Fruit fly (Drosophila melanogaster) whole organism, embryonic: Measurements from ENCODE around the gene CG2187.

ENCODE experiments used
- B-H1 ChIP-seq: fragments of 200-800 bp; sonication (Bioruptor generic); IDR thresholded peaks from 3 replicates; pipeline ENCODE4 v1.3.6; 2022; ENCODE audit warnings: missing biosample characterization, missing genetic modification characterization
- BEAF-32 ChIP-seq: fragments of 200-800 bp; sonication (Bioruptor generic); optimal IDR thresholded peaks from 3 replicates; lab custom pipeline; 2017; ENCODE audit warnings: missing biosample characterization, missing genetic modification characterization, mild to moderate bottlenecking, moderate library complexity, missing genetic modification reagents
- Bgb ChIP-seq: fragments of 200-800 bp; sonication (Bioruptor generic); IDR thresholded peaks from 2 replicates; pipeline ENCODE4 v1.3.6; 2022; ENCODE audit warnings: missing biosample characterization, missing genetic modification characterization; ENCODE audit not compliant: partially characterized antibody
- CG10267 ChIP-seq: fragments of 200-800 bp; sonication (Bioruptor generic); optimal IDR thresholded peaks from 2 replicates; lab custom pipeline; 2018; ENCODE audit warnings: missing biosample characterization, mild to moderate bottlenecking, missing genetic modification characterization, moderate library complexity
- CG10321 ChIP-seq: fragments of 200-800 bp; sonication (Bioruptor generic); IDR thresholded peaks from 2 replicates; pipeline ENCODE4 v1.3.6; 2022; ENCODE audit warnings: missing biosample characterization, missing genetic modification characterization
- CG10366 ChIP-seq: fragments of 200-800 bp; sonication (Bioruptor generic); IDR thresholded peaks from 2 replicates; pipeline ENCODE4 v1.3.6; 2022; ENCODE audit warnings: missing biosample characterization, missing genetic modification characterization
- CG10431 ChIP-seq: fragments of 200-800 bp; sonication (Bioruptor generic); optimal IDR thresholded peaks from 3 replicates; lab custom pipeline; 2018; ENCODE audit warnings: missing biosample characterization, mild to moderate bottlenecking, missing genetic modification characterization
- CG14860 ChIP-seq: fragments of 200-800 bp; sonication (Bioruptor generic); IDR thresholded peaks from 3 replicates; pipeline ENCODE4 v1.3.6; 2022; ENCODE audit warnings: missing biosample characterization, missing genetic modification characterization; ENCODE audit not compliant: partially characterized antibody
- CG1603 ChIP-seq: fragments of 200-800 bp; sonication (Bioruptor generic); optimal IDR thresholded peaks from 2 replicates; lab custom pipeline; 2019; ENCODE audit warnings: missing biosample characterization, mild to moderate bottlenecking, missing genetic modification characterization, moderate library complexity
- CG16813 ChIP-seq: fragments of 200-800 bp; sonication (Bioruptor generic); IDR thresholded peaks from 3 replicates; pipeline ENCODE4 v1.3.6; 2022; ENCODE audit warnings: missing biosample characterization, missing genetic modification characterization; ENCODE audit not compliant: partially characterized antibody
- CG17802 ChIP-seq: fragments of 200-800 bp; sonication (Bioruptor generic); optimal IDR thresholded peaks from 2 replicates; lab custom pipeline; 2018; ENCODE audit warnings: missing biosample characterization, mild to moderate bottlenecking, missing genetic modification characterization, moderate library complexity
- CG2116 ChIP-seq: fragments of 200-800 bp; sonication (Bioruptor generic); optimal IDR thresholded peaks from 3 replicates; lab custom pipeline; 2018; ENCODE audit warnings: missing biosample characterization, mild to moderate bottlenecking, missing genetic modification characterization
- CG30020 ChIP-seq: fragments of 200-800 bp; optimal IDR thresholded peaks from 2 replicates; lab custom pipeline; 2019; ENCODE audit warnings: missing biosample characterization, mild to moderate bottlenecking, missing genetic modification characterization, moderate library complexity
- CG30431 ChIP-seq: fragments of 200-800 bp; sonication (Bioruptor generic); optimal IDR thresholded peaks from 2 replicates; lab custom pipeline; 2017; ENCODE audit warnings: missing biosample characterization, missing genetic modification characterization
- CG32767 ChIP-seq: fragments of 200-800 bp; sonication (Bioruptor generic); IDR thresholded peaks from 2 replicates; pipeline ENCODE4 v1.3.6; 2022; ENCODE audit warnings: missing biosample characterization, missing genetic modification characterization
- CG42726 ChIP-seq: fragments of 200-800 bp; sonication (Bioruptor generic); IDR thresholded peaks from 2 replicates; pipeline ENCODE4 v1.3.6; 2022; ENCODE audit warnings: missing biosample characterization, missing genetic modification characterization; ENCODE audit not compliant: partially characterized antibody
- CG5180 ChIP-seq: fragments of 200-800 bp; sonication (Bioruptor generic); optimal IDR thresholded peaks from 3 replicates; lab custom pipeline; 2017; ENCODE audit warnings: missing biosample characterization, missing genetic modification characterization, mild to moderate bottlenecking, moderate library complexity, missing genetic modification reagents
- CG8924 ChIP-seq: fragments of 200-800 bp; optimal IDR thresholded peaks from 3 replicates; lab custom pipeline; 2019; ENCODE audit warnings: missing biosample characterization, mild to moderate bottlenecking, missing genetic modification characterization, moderate library complexity
- CHES-1-like ChIP-seq: fragments of 200-800 bp; sonication (Bioruptor generic); optimal IDR thresholded peaks from 2 replicates; lab custom pipeline; 2016; ENCODE audit warnings: missing biosample characterization, missing genetic modification characterization
- Dip3 ChIP-seq: fragments of 200-800 bp; sonication (Bioruptor generic); optimal IDR thresholded peaks from 3 replicates; lab custom pipeline; 2016; ENCODE audit warnings: missing biosample characterization, missing genetic modification characterization
- Dll ChIP-seq: fragments of 200-800 bp; sonication (Bioruptor generic); IDR thresholded peaks from 4 replicates; pipeline ENCODE4 v1.3.6; 2022; ENCODE audit warnings: missing biosample characterization, missing genetic modification characterization; ENCODE audit not compliant: partially characterized antibody
- Dp ChIP-seq: fragments of 200-800 bp; sonication (Bioruptor generic); optimal IDR thresholded peaks from 2 replicates; lab custom pipeline; 2018; ENCODE audit warnings: missing biosample characterization, mild to moderate bottlenecking, missing genetic modification characterization, moderate library complexity
- E2f2 ChIP-seq: fragments of 200-800 bp; sonication (Bioruptor generic); IDR thresholded peaks from 2 replicates; pipeline ENCODE4 v1.3.6; 2022; ENCODE audit warnings: missing biosample characterization, missing genetic modification characterization
- Ets97D ChIP-seq: fragments of 200-800 bp; sonication (Bioruptor generic); optimal IDR thresholded peaks from 3 replicates; lab custom pipeline; 2016; ENCODE audit warnings: missing biosample characterization, missing genetic modification characterization
- HHEX ChIP-seq: fragments of 200-800 bp; sonication (Bioruptor generic); optimal IDR thresholded peaks from 3 replicates; lab custom pipeline; 2017; ENCODE audit warnings: missing biosample characterization, mild to moderate bottlenecking, missing genetic modification characterization, missing genetic modification reagents
- Max ChIP-seq: fragments of 200-800 bp; sonication (Bioruptor generic); optimal IDR thresholded peaks from 2 replicates; lab custom pipeline; 2016; ENCODE audit warnings: missing biosample characterization, mild to moderate bottlenecking, missing genetic modification characterization
- Med ChIP-seq: fragments of 200-800 bp; sonication (Bioruptor generic); peaks from one replicate; lab custom pipeline; 2016; ENCODE audit warnings: missing biosample characterization, missing genetic modification characterization, mild to moderate bottlenecking, inconsistent platforms, moderate library complexity
- Ptx1 ChIP-seq: fragments of 200-800 bp; sonication (Bioruptor generic); IDR thresholded peaks from 2 replicates; pipeline ENCODE4 v1.3.6; 2022; ENCODE audit warnings: missing biosample characterization, missing genetic modification characterization
- Scr ChIP-seq: fragments of 200-800 bp; sonication (Bioruptor generic); IDR thresholded peaks from 2 replicates; pipeline ENCODE4 v1.3.6; 2022; ENCODE audit warnings: missing biosample characterization, missing genetic modification characterization; ENCODE audit not compliant: partially characterized antibody
- Sry-β ChIP-seq: fragments of 200-800 bp; sonication (Bioruptor generic); optimal IDR thresholded peaks from 2 replicates; lab custom pipeline; 2018; ENCODE audit warnings: missing biosample characterization, mild to moderate bottlenecking, missing genetic modification characterization, moderate library complexity
- amos ChIP-seq: fragments of 200-800 bp; sonication (Bioruptor generic); IDR thresholded peaks from 2 replicates; pipeline ENCODE4 v1.3.6; 2022; ENCODE audit warnings: missing biosample characterization, missing genetic modification characterization; ENCODE audit not compliant: partially characterized antibody
- bbx ChIP-seq: fragments of 200-800 bp; sonication (Bioruptor generic); IDR thresholded peaks from 2 replicates; pipeline ENCODE4 v1.3.6; 2022; ENCODE audit warnings: missing biosample characterization, missing genetic modification characterization; ENCODE audit not compliant: partially characterized antibody
- cwo ChIP-seq: fragments of 200-800 bp; sonication (Bioruptor generic); optimal IDR thresholded peaks from 3 replicates; lab custom pipeline; 2017; ENCODE audit warnings: missing biosample characterization, missing genetic modification characterization, mild to moderate bottlenecking, moderate library complexity, missing genetic modification reagents
- fd64A ChIP-seq: fragments of 200-800 bp; sonication (Bioruptor generic); optimal IDR thresholded peaks from 3 replicates; lab custom pipeline; 2018; ENCODE audit warnings: missing biosample characterization, mild to moderate bottlenecking, missing genetic modification characterization
- gfzf ChIP-seq: fragments of 200-800 bp; sonication (Bioruptor generic); optimal IDR thresholded peaks from 2 replicates; lab custom pipeline; 2016; ENCODE audit warnings: missing biosample characterization, mild to moderate bottlenecking, missing genetic modification characterization, moderate library complexity
- gro ChIP-seq: fragments of 200-800 bp; sonication (Bioruptor generic); optimal IDR thresholded peaks from 2 replicates; lab custom pipeline; 2016; ENCODE audit warnings: missing biosample characterization, missing genetic modification characterization
- gt ChIP-seq: fragments of 200-800 bp; sonication (Bioruptor generic); IDR thresholded peaks from 2 replicates; pipeline ENCODE4 v1.3.6; 2022; ENCODE audit warnings: missing biosample characterization, missing genetic modification characterization
- jigr1 ChIP-seq: fragments of 200-800 bp; sonication (Bioruptor generic); IDR thresholded peaks from 3 replicates; pipeline ENCODE4 v1.3.6; 2022; ENCODE audit warnings: missing biosample characterization, missing genetic modification characterization
- kah ChIP-seq: fragments of 200-800 bp; sonication (Bioruptor generic); optimal IDR thresholded peaks from 2 replicates; lab custom pipeline; 2018; ENCODE audit warnings: missing biosample characterization, mild to moderate bottlenecking, missing genetic modification characterization
- knrl ChIP-seq: fragments of 200-800 bp; sonication (Bioruptor generic); IDR thresholded peaks from 3 replicates; pipeline ENCODE4 v1.3.6; 2022; ENCODE audit warnings: missing biosample characterization, missing genetic modification characterization; ENCODE audit not compliant: partially characterized antibody
- lola ChIP-seq, 3 experiments: fragments of >200 bp in 2 of 3; fragments of 200-800 bp in 1 of 3; sonication (Bioruptor generic) in 1 of 3; optimal IDR thresholded peaks; 2 replicates each; lab custom pipeline; 2017 to 2019; ENCODE audit warnings: missing biosample characterization in 3 of 3, missing genetic modification characterization in 3 of 3, mild to moderate bottlenecking in 1 of 3, moderate library complexity in 1 of 3
- nom ChIP-seq: fragments of 200-800 bp; sonication (Bioruptor generic); optimal IDR thresholded peaks from 2 replicates; lab custom pipeline; 2017; ENCODE audit warnings: missing biosample characterization, missing genetic modification characterization, mild to moderate bottlenecking, moderate library complexity, missing genetic modification reagents
- prd ChIP-seq, 3 experiments: fragments of >200 bp in 2 of 3; fragments of 200-800 bp in 1 of 3; sonication (Bioruptor generic) in 1 of 3; optimal IDR thresholded peaks in 2 of 3; IDR thresholded peaks in 1 of 3; 2 replicates in 2 of 3; 3 replicates in 1 of 3; pipeline versions ENCODE4 v1.3.6 to Lab custom; 2017 to 2022; ENCODE audit warnings: missing biosample characterization in 1 of 3, missing genetic modification characterization in 1 of 3
- pzg ChIP-seq: fragments of 200-800 bp; sonication (Bioruptor generic); optimal IDR thresholded peaks from 3 replicates; lab custom pipeline; 2018; ENCODE audit warnings: missing biosample characterization, mild to moderate bottlenecking, missing genetic modification characterization, moderate library complexity
- sens ChIP-seq: fragments of 200-800 bp; sonication (Bioruptor generic); peaks from one replicate; lab custom pipeline; 2016; ENCODE audit warnings: missing biosample characterization, missing genetic modification characterization
- ssp ChIP-seq: fragments of 200-800 bp; sonication (Bioruptor generic); IDR thresholded peaks from 2 replicates; pipeline ENCODE4 v1.3.6; 2022; ENCODE audit warnings: missing biosample characterization, missing genetic modification characterization
- stwl ChIP-seq: fragments of 200-800 bp; sonication (Bioruptor generic); optimal IDR thresholded peaks from 3 replicates; lab custom pipeline; 2018; ENCODE audit warnings: missing biosample characterization, mild to moderate bottlenecking, missing genetic modification characterization, moderate library complexity
- tna ChIP-seq: fragments of 200-800 bp; sonication (Bioruptor generic); IDR thresholded peaks from 2 replicates; pipeline ENCODE4 v1.3.6; 2022; ENCODE audit warnings: missing biosample characterization, missing genetic modification characterization; ENCODE audit not compliant: partially characterized antibody

CG2187 gene

DNA sequence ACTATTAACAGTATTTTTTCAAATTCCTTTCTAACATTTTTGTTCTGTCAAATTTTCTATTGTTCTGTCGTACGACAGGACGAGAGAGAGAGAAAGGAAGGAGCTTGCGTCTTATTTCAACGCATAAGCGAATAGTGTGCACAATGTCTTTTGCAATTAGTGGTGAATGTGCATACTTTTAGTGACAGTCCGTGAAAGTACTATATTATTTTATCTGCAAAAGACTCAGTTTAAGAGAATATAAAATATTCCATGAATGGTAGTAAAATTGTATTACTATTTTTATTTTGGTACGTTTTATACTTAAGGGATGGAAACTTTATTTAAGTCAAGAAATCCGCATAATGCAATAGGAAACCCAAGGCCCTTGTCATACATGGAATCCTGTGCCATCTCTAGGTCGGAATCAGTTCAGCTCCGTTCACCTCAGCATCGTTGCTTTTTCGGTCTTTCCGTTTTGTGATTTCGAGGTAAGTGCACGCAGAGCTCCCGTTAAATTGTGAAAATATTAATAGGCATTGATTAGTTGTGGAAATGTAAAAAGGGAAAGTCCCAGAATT lies 20.3 kb downstream of the CG2187 start, which contains the start of gene eEF1alpha2 (continued):
- TF ChIP-seq Ptx1 (GFP tag; lab: Robert Waterston, UW) (no peak), Sry-β (GFP tag; lab: Kevin White, UChicago) (peak; percentile 31), Scr (GFP tag; lab: Robert Waterston, UW) (peak; percentile 53), kah (GFP tag; lab: Kevin White, UChicago) (no peak), amos (GFP tag; lab: Robert Waterston, UW) (0 out of 2 replicates have a peak, but pooled peaks have one; percentile 17), pzg (GFP tag; lab: Kevin White, UChicago) (peak; percentile 12), prd (optimal IDR thresholded peaks at IDR 0.05; lab: Kevin White, UChicago) (no peak), prd (GFP tag; IDR thresholded peaks at IDR 0.05; lab: Robert Waterston, UW) (peak; percentile 21; the same call in 1 of the 3 replicates), CG42726 (no peak), sens (peak; percentile 49), CG10366 (GFP tag; lab: Robert Waterston, UW) (no peak), Dip3 (no peak), knrl (peak; percentile 43; the same call in 2 of the 3 replicates), CHES-1-like (GFP tag; lab: Kevin White, UChicago) (no peak), jigr1 (no peak), CG16813 (0 out of 3 replicates have a peak, but pooled peaks have one; percentile 22), CG17802 (tag; lab: Kevin White, UChicago) (peak; percentile 95), CG30020 (peak; percentile 55), cwo (no peak), CG5180 (no peak), stwl (tag; lab: Kevin White, UChicago) (peak; percentile 20), Max (GFP tag; lab: Kevin White, UChicago) (peak; percentile 2), CG10321 (GFP tag; lab: Robert Waterston, UW) (no peak), CG30431 (GFP tag; lab: Kevin White, UChicago) (no peak), gt (GFP tag; lab: Robert Waterston, UW) (no peak), CG10431 (GFP tag; lab: Kevin White, UChicago) (peak; percentile 94), gro (no peak), Bgb (GFP tag; lab: Robert Waterston, UW) (0 out of 2 replicates have a peak, but pooled peaks have one; percentile 30), ssp (GFP tag; lab: Robert Waterston, UW) (peak; percentile 33; the same call in 1 of the 2 replicates), Dll (GFP tag; lab: Robert Waterston, UW) (0 out of 4 replicates have a peak, but pooled peaks have one; percentile 42), lola (GFP tag; optimal IDR thresholded peaks at IDR 0.05; lab: Kevin White, UChicago) (peak in 1 of 3 experiments; percentile 10), gfzf (GFP tag; lab: Kevin White, UChicago) (peak; percentile 3), Med (GFP tag; lab: Kevin White, UChicago) (peak; percentile 56), BEAF-32 (GFP tag; lab: Kevin White, UChicago) (peak; percentile 47), CG1603 (tag; lab: Kevin White, UChicago) (peak; percentile 12), bbx (GFP tag; lab: Robert Waterston, UW) (0 out of 2 replicates have a peak, but pooled peaks have one; percentile 8), CG32767 (GFP tag; lab: Robert Waterston, UW) (no peak), Ets97D (GFP tag; lab: Kevin White, UChicago) (peak; percentile 46)

DNA sequence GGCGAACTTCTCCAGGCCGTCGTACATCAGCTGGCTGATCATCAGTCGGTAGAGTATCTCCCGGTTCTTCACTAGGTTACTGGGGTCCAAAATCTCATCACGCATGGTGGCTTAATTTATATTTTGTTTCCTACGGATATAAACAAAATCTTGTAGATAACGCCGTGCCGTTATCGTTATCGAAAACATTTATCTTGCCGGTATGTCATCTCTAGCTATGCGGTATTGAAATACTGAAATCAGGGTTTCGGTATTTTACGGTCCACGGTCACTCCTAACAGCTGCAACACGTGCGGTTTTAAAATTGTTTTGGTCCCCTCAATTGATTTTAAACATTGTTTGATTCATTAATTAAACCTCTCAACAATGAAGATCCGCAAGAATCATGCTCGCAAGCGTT lies 21.7 kb downstream of the CG2187 start, which contains the start of the genes CstF50 and CG11563:
Gene CstF50 (minus strand): TSS at position 188 of the 400 bp plus-strand sequence.
Gene CG11563 (plus strand): TSS at position 260 of the 400 bp plus-strand sequence.
- TF ChIP-seq amos (GFP tag; lab: Robert Waterston, UW), result peak; percentile 7; the same call in 1 of the 2 replicates
- no peak for TF ChIP-seq B-H1 (GFP tag; lab: Robert Waterston, UW)
- peak; percentile 17; the same call in 1 of the 2 replicates for TF ChIP-seq tna
- no peak for TF ChIP-seq CG8924 (tag; lab: Kevin White, UChicago)
- peak; percentile 24 for TF ChIP-seq CG2116 (GFP tag; lab: Kevin White, UChicago)
- TF ChIP-seq HHEX (GFP tag; lab: Kevin White, UChicago), result no peak
- TF ChIP-seq nom (GFP tag; lab: Kevin White, UChicago), result no peak
- peak; percentile 14 for TF ChIP-seq CG10267 (tag; lab: Kevin White, UChicago)
- no peak for TF ChIP-seq fd64A (GFP tag; lab: Kevin White, UChicago)
- peak; percentile 40 for TF ChIP-seq Dp (GFP tag; lab: Kevin White, UChicago)
- TF ChIP-seq E2f2 (GFP tag; lab: Robert Waterston, UW), result peak; percentile 34
- TF ChIP-seq CG14860 (GFP tag; lab: Robert Waterston, UW), result peak; percentile 34; the same call in 1 of the 3 replicates
